ENCODE assay signal across 6 worm cellular contexts in genomic region chrX:1108874-1109273, ce11.
TF ChIP-seq lines count a peak whose summit lies in the region.

No protein-coding gene starts in this region.

TF ChIP-seq in whole organism, L1 larva, 84 proteins besides CTCF, POLR2A, EP300 and RAD21:
- TF ChIP-seq lin-39 (tag; optimal IDR thresholded peaks at IDR 0.05; lab: Kevin White, UChicago): peak; percentile 74
- TF ChIP-seq unc-130 (tag; optimal IDR thresholded peaks at IDR 0.05; lab: Kevin White, UChicago): peak; percentile 24
- no peak for TF ChIP-seq fkh-4 (tag; optimal IDR thresholded peaks at IDR 0.05; lab: Kevin White, UChicago; ENCODE audit: borderline replicate concordance)
- no peak for TF ChIP-seq nhr-84 (tag; optimal IDR thresholded peaks at IDR 0.05; lab: Kevin White, UChicago)
- TF ChIP-seq efl-1 (optimal IDR thresholded peaks at IDR 0.05; lab: Kevin White, UChicago): no peak
- peak in 1 of 2 experiments; percentile 61 for TF ChIP-seq efl-1 (GFP tag; optimal IDR thresholded peaks at IDR 0.05 in 1 of 2; lab: Kevin White, UChicago)
- TF ChIP-seq snu-23 (GFP tag; optimal IDR thresholded peaks at IDR 0.05; lab: Kevin White, UChicago): peak; percentile 7
- TF ChIP-seq nhr-47 (tag; optimal IDR thresholded peaks at IDR 0.05; lab: Kevin White, UChicago): no peak
- peak; percentile 71 for TF ChIP-seq lin-14 (GFP tag; optimal IDR thresholded peaks at IDR 0.05; lab: Kevin White, UChicago)
- TF ChIP-seq nhr-71 (tag; optimal IDR thresholded peaks at IDR 0.05; lab: Kevin White, UChicago): peak; percentile 44
- TF ChIP-seq ceh-8 (GFP tag; optimal IDR thresholded peaks at IDR 0.05; lab: Kevin White, UChicago): no peak
- TF ChIP-seq lsy-2 (tag; optimal IDR thresholded peaks at IDR 0.05; lab: Kevin White, UChicago): peak in 1 of 2 experiments; percentile 11
- TF ChIP-seq rnt-1 (tag; optimal IDR thresholded peaks at IDR 0.05; lab: Kevin White, UChicago): peak; percentile 94

TF ChIP-seq in whole organism, L2 larva, 48 proteins besides CTCF, POLR2A, EP300 and RAD21 (continues in another document):
- TF ChIP-seq lsy-2 (tag; optimal IDR thresholded peaks at IDR 0.05; lab: Kevin White, UChicago) (peak in 1 of 2 experiments; percentile 6), nhr-10 (tag; optimal IDR thresholded peaks at IDR 0.05; lab: Kevin White, UChicago) (no peak), ztf-11 (tag; optimal IDR thresholded peaks at IDR 0.05; lab: Kevin White, UChicago) (no peak), mab-5 (tag; optimal IDR thresholded peaks at IDR 0.05; lab: Kevin White, UChicago) (peak; percentile 52), nhr-129 (tag; optimal IDR thresholded peaks at IDR 0.05; lab: Kevin White, UChicago) (peak; percentile 57), unc-62 (GFP tag; optimal IDR thresholded peaks at IDR 0.05; lab: Kevin White, UChicago) (no peak), lin-39 (tag; optimal IDR thresholded peaks at IDR 0.05; lab: Kevin White, UChicago) (peak; percentile 50), ZK546.5 (tag; optimal IDR thresholded peaks at IDR 0.05; lab: Kevin White, UChicago) (no peak), ztf-1 (GFP tag; conservative IDR thresholded peaks at IDR 0.05; lab: Robert Waterston, UW) (no peak), alr-1 (tag; optimal IDR thresholded peaks at IDR 0.05; lab: Kevin White, UChicago) (no peak), nhr-237 (tag; optimal IDR thresholded peaks at IDR 0.05; lab: Kevin White, UChicago) (no peak), nhr-11 (tag; optimal IDR thresholded peaks at IDR 0.05; lab: Kevin White, UChicago) (no peak), sma-9 (GFP tag; optimal IDR thresholded peaks at IDR 0.05; lab: Kevin White, UChicago) (peak; percentile 0), sma-9 (tag; optimal IDR thresholded peaks at IDR 0.05; lab: Kevin White, UChicago) (no peak), C34F6.9 (tag; optimal IDR thresholded peaks at IDR 0.05; lab: Kevin White, UChicago) (no peak), aly-2 (tag; optimal IDR thresholded peaks at IDR 0.05; lab: Kevin White, UChicago) (no peak), skn-1 (tag; optimal IDR thresholded peaks at IDR 0.05; lab: Kevin White, UChicago) (no peak)

TF ChIP-seq in whole organism, L3 larva, 47 proteins besides CTCF, POLR2A, EP300 and RAD21:
- TF ChIP-seq lin-39 (tag; optimal IDR thresholded peaks at IDR 0.05; lab: Kevin White, UChicago) (peak; percentile 84), nhr-25 (tag; optimal IDR thresholded peaks at IDR 0.05; lab: Kevin White, UChicago) (no peak), ceh-16 (tag; optimal IDR thresholded peaks at IDR 0.05; lab: Kevin White, UChicago) (no peak), ceh-9 (tag; optimal IDR thresholded peaks at IDR 0.05; lab: Kevin White, UChicago) (no peak), nhr-67 (tag; optimal IDR thresholded peaks at IDR 0.05; lab: Kevin White, UChicago) (no peak), fkh-2 (tag; optimal IDR thresholded peaks at IDR 0.05; lab: Kevin White, UChicago) (no peak)
TF ChIP-seq in whole organism, L3 larva: peak in this region for 1.

TF ChIP-seq in whole organism, L4 larva, 104 proteins besides CTCF, POLR2A, EP300 and RAD21:
- TF ChIP-seq dmd-8 (GFP tag; IDR thresholded peaks at IDR 0.05; lab: Robert Waterston, UW) (no peak), nhr-11 (tag; optimal IDR thresholded peaks at IDR 0.05; lab: Kevin White, UChicago) (peak; percentile 26), unc-62 (GFP tag; optimal IDR thresholded peaks at IDR 0.05 in 1 of 2; lab: Kevin White, UChicago) (peak in 1 of 2 experiments; percentile 91), unc-62 (tag; optimal IDR thresholded peaks at IDR 0.05; lab: Kevin White, UChicago) (no peak), daf-16 (GFP tag; optimal IDR thresholded peaks at IDR 0.05; lab: Kevin White, UChicago) (peak in 1 of 2 experiments; percentile 56), daf-16 (tag; optimal IDR thresholded peaks at IDR 0.05; lab: Kevin White, UChicago) (no peak), dmd-9 (GFP tag; IDR thresholded peaks at IDR 0.05; lab: Robert Waterston, UW) (no peak)

TF ChIP-seq in whole organism, late embryonic, 69 proteins besides CTCF, POLR2A, EP300 and RAD21:
- TF ChIP-seq tbx-2 (tag; optimal IDR thresholded peaks at IDR 0.05; lab: Kevin White, UChicago) (no peak), ama-1 (optimal IDR thresholded peaks at IDR 0.05; lab: Kevin White, UChicago) (no peak), ceh-18 (tag; optimal IDR thresholded peaks at IDR 0.05; lab: Kevin White, UChicago) (peak; percentile 12), nfya-1 (tag; optimal IDR thresholded peaks at IDR 0.05; lab: Kevin White, UChicago) (no peak), unc-55 (GFP tag; optimal IDR thresholded peaks at IDR 0.05; lab: Kevin White, UChicago) (peak; percentile 87), K09A11.1 (tag; optimal IDR thresholded peaks at IDR 0.05; lab: Kevin White, UChicago; ENCODE audit: insufficient read depth) (no peak), rnt-1 (tag; optimal IDR thresholded peaks at IDR 0.05; lab: Kevin White, UChicago) (peak; percentile 70)
TF ChIP-seq in whole organism, late embryonic: peak in this region for 3.

TF ChIP-seq in whole organism, mixed stage, embryonic, 35 proteins besides CTCF, POLR2A, EP300 and RAD21:
- peak; percentile 47 for TF ChIP-seq unc-120 (tag; optimal IDR thresholded peaks at IDR 0.05; lab: Kevin White, UChicago; ENCODE audit: poor library complexity, severe bottlenecking)
- TF ChIP-seq unc-62 (GFP tag; optimal IDR thresholded peaks at IDR 0.05; lab: Kevin White, UChicago): peak; percentile 93
- no peak for TF ChIP-seq nhr-76 (tag; optimal IDR thresholded peaks at IDR 0.05; lab: Kevin White, UChicago)
- TF ChIP-seq elt-3 (tag; optimal IDR thresholded peaks at IDR 0.05; lab: Kevin White, UChicago): no peak
- TF ChIP-seq unc-39 (tag; optimal IDR thresholded peaks at IDR 0.05; lab: Kevin White, UChicago): no peak
- TF ChIP-seq ceh-43 (GFP tag; optimal IDR thresholded peaks at IDR 0.05; lab: Kevin White, UChicago): no peak
- TF ChIP-seq hlh-1 (tag; optimal IDR thresholded peaks at IDR 0.05; lab: Kevin White, UChicago): peak; percentile 92

Comparison
In these comparisons a context has a peak if more than half of its experiments do, and no peak if none do; other contexts are left out.
1. Of the 29 proteins assayed by ChIP-seq in both whole organism, L4 larva and whole organism, L1 larva: peak only in whole organism, L4 larva: nhr-11; only in whole organism, L1 larva: lin-39 and unc-130; in both: none; in neither: 24; mixed calls (peak in some experiments, not most) for 2.